Fruit fly (Drosophila melanogaster): ENCODE measurements around the gene Acp32CD.

dm6 chr2L:11039548-11040144 is 24.2 kb downstream of the Acp32CD start:
- no peak for TF ChIP-seq psq (optimal IDR thresholded peaks at IDR 0.05)
- TF ChIP-seq h (optimal IDR thresholded peaks at IDR 0.05), result no peak
- no peak for TF ChIP-seq insv (optimal IDR thresholded peaks at IDR 0.05)
